Worm (Caenorhabditis elegans): ENCODE results near the gene tut-1.

ce11 chrIV:171036-171435 lies 49.5 kb upstream of the tut-1 start:
- TF ChIP-seq ceh-82 (tag; optimal IDR thresholded peaks at IDR 0.05) = no peak
- no peak for TF ChIP-seq unc-39 (tag; optimal IDR thresholded peaks at IDR 0.05)
- no peak for TF ChIP-seq alr-1 (tag; optimal IDR thresholded peaks at IDR 0.05)

All from whole organism, L2 larva.